Worm (Caenorhabditis elegans) whole organism, L4 larva: Measurements from ENCODE around the gene srx-87.

Experiments used
- D1046.2 ChIP-seq: fragments of 200-800 bp; sonication (Bioruptor generic); IDR thresholded peaks from 2 replicates; pipeline ENCODE4 v1.3.6; 2022; ENCODE audit warnings: missing genetic modification characterization, missing compliant biosample characterization
- F44E2.7 ChIP-seq: fragments of 200-800 bp; sonication (Bioruptor generic); IDR thresholded peaks from 2 replicates; pipeline ENCODE4 v2.1.2; 2022; ENCODE audit warnings: missing genetic modification characterization, missing compliant biosample characterization
- F49E8.2 ChIP-seq: sonication (generic microtip); optimal IDR thresholded peaks from 2 replicates; lab custom pipeline; 2016; ENCODE audit warnings: missing compliant biosample characterization, mild to moderate bottlenecking, missing genetic modification characterization, borderline replicate concordance
- R02D3.7 ChIP-seq: fragments of 150-350 bp; sonication (generic microtip); optimal IDR thresholded peaks from 3 replicates; lab custom pipeline; 2014; ENCODE audit warnings: missing biosample characterization, missing genetic modification characterization
- T20F7.1 ChIP-seq: fragments of 200-800 bp; sonication (Bioruptor generic); optimal IDR thresholded peaks from 2 replicates; lab custom pipeline; 2018; ENCODE audit warnings: mild to moderate bottlenecking, missing genetic modification characterization, missing compliant biosample characterization
- Y75B8A.6 ChIP-seq: fragments of 200-800 bp; sonication (Bioruptor generic); IDR thresholded peaks from 2 replicates; pipeline ENCODE4 v1.3.6; 2022; ENCODE audit warnings: missing genetic modification reagents, missing genetic modification characterization, missing compliant biosample characterization
- ZK337.2 ChIP-seq: fragments of 200-800 bp; sonication (Bioruptor generic); IDR thresholded peaks from 2 replicates; pipeline ENCODE4 v1.3.6; 2022; ENCODE audit warnings: missing genetic modification reagents, missing genetic modification characterization, missing compliant biosample characterization
- aha-1 ChIP-seq: fragments of 150-350 bp; peaks from one replicate; lab custom pipeline; 2014; ENCODE audit warnings: missing biosample characterization, missing genetic modification characterization
- ama-1 ChIP-seq: fragments of 150-350 bp; optimal IDR thresholded peaks from 2 replicates; lab custom pipeline; 2014; ENCODE audit warnings: inconsistent platforms, mixed read lengths
- ctbp-1 ChIP-seq: fragments of 200-800 bp; sonication (Bioruptor generic); IDR thresholded peaks from 2 replicates; pipeline ENCODE4 v1.3.6; 2022; ENCODE audit warnings: missing genetic modification reagents, missing genetic modification characterization, missing compliant biosample characterization
- daf-16 ChIP-seq, 3 experiments: sonication (generic microtip); optimal IDR thresholded peaks; 2 replicates each; lab custom pipeline; 2016 to 2017; ENCODE audit warnings: missing genetic modification characterization in 3 of 3, missing genetic modification reagents in 3 of 3, mild to moderate bottlenecking in 2 of 3, missing compliant biosample characterization in 2 of 3, missing biosample characterization in 1 of 3, moderate library complexity in 1 of 3
- daf-19 ChIP-seq: fragments of 200-800 bp; sonication (Bioruptor generic); conservative IDR thresholded peaks from 2 replicates; pipeline ENCODE4 v1.3.6; 2022; ENCODE audit warnings: missing genetic modification characterization, missing compliant biosample characterization
- dmd-6 ChIP-seq: fragments of 200-800 bp; sonication (Bioruptor generic); IDR thresholded peaks from 2 replicates; pipeline ENCODE4 v1.3.6; 2022; ENCODE audit warnings: missing genetic modification reagents, missing genetic modification characterization, missing compliant biosample characterization
- dpl-1 ChIP-seq: fragments of 150-350 bp; optimal IDR thresholded peaks from 2 replicates; lab custom pipeline; 2014; ENCODE audit warnings: missing biosample characterization, missing genetic modification reagents, missing genetic modification characterization
- dve-1 ChIP-seq: sonication (generic microtip); optimal IDR thresholded peaks from 2 replicates; lab custom pipeline; 2017; ENCODE audit warnings: antibody characterized with exemption, mild to moderate bottlenecking, missing genetic modification characterization, missing compliant biosample characterization; ENCODE audit not compliant: insufficient read depth
- fos-1 ChIP-seq: fragments of 150-350 bp; optimal IDR thresholded peaks from 2 replicates; lab custom pipeline; 2014; ENCODE audit warnings: missing biosample characterization, missing genetic modification characterization
- hlh-11 ChIP-seq: fragments of 200-800 bp; sonication (Bioruptor generic); optimal IDR thresholded peaks from 2 replicates; lab custom pipeline; 2018; ENCODE audit warnings: mild to moderate bottlenecking, missing genetic modification characterization, missing compliant biosample characterization
- hlh-30 ChIP-seq: sonication (generic microtip); optimal IDR thresholded peaks from 2 replicates; lab custom pipeline; 2017; ENCODE audit warnings: antibody characterized with exemption, mild to moderate bottlenecking, missing genetic modification characterization, missing compliant biosample characterization; ENCODE audit not compliant: insufficient read depth
- hmg-1.1 ChIP-seq: fragments of 200-800 bp; sonication (Bioruptor generic); IDR thresholded peaks from 2 replicates; pipeline ENCODE4 v1.3.6; 2022; ENCODE audit warnings: missing genetic modification reagents, missing genetic modification characterization, missing compliant biosample characterization
- lin-1 ChIP-seq: fragments of 200-800 bp; sonication (Bioruptor generic); IDR thresholded peaks from 2 replicates; pipeline ENCODE4 v1.3.6; 2022; ENCODE audit warnings: missing genetic modification reagents, missing genetic modification characterization, missing compliant biosample characterization
- lsy-2 ChIP-seq, 2 experiments: fragments of 150-350 bp in 1 of 2; sonication (generic microtip) in 1 of 2; optimal IDR thresholded peaks; 2 replicates each; lab custom pipeline; 2014 to 2017; ENCODE audit warnings: missing biosample characterization in 2 of 2, missing genetic modification characterization in 2 of 2
- madf-9 ChIP-seq: fragments of 200-800 bp; sonication (Bioruptor generic); conservative IDR thresholded peaks from 2 replicates; pipeline ENCODE4 v1.3.6; 2022; ENCODE audit warnings: missing genetic modification reagents, missing genetic modification characterization, missing compliant biosample characterization
- mdl-1 ChIP-seq, 2 experiments: fragments of 150-350 bp in 1 of 2; sonication (generic microtip) in 1 of 2; optimal IDR thresholded peaks; 2 replicates each; lab custom pipeline; 2014 to 2017; ENCODE audit warnings: missing biosample characterization in 2 of 2, missing genetic modification characterization in 2 of 2
- mdt-29 ChIP-seq: fragments of 200-800 bp; sonication (Bioruptor generic); IDR thresholded peaks from 2 replicates; pipeline ENCODE4 v1.3.6; 2022; ENCODE audit warnings: missing genetic modification reagents, missing genetic modification characterization, missing compliant biosample characterization
- mep-1 ChIP-seq: fragments of 150-350 bp; sonication (generic microtip); optimal IDR thresholded peaks from 3 replicates; lab custom pipeline; 2014; ENCODE audit warnings: missing biosample characterization, missing genetic modification characterization
- mes-2 ChIP-seq: sonication (generic microtip); optimal IDR thresholded peaks from 2 replicates; lab custom pipeline; 2016; ENCODE audit warnings: missing genotype, mild to moderate bottlenecking, missing genetic modification characterization, missing compliant biosample characterization; ENCODE audit not compliant: poor library complexity, severe bottlenecking
- mxl-3 ChIP-seq: fragments of 200-800 bp; sonication (Bioruptor generic); optimal IDR thresholded peaks from 2 replicates; lab custom pipeline; 2018; ENCODE audit warnings: mild to moderate bottlenecking, missing genetic modification characterization, missing compliant biosample characterization
- nhr-11 ChIP-seq: fragments of 150-350 bp; optimal IDR thresholded peaks from 2 replicates; lab custom pipeline; 2014; ENCODE audit warnings: missing biosample characterization, missing genetic modification characterization
- nhr-25 ChIP-seq: sonication (generic microtip); optimal IDR thresholded peaks from 2 replicates; lab custom pipeline; 2017; ENCODE audit warnings: missing genetic modification characterization, mild to moderate bottlenecking, missing compliant biosample characterization, antibody characterized with exemption, moderate library complexity, borderline replicate concordance; ENCODE audit not compliant: insufficient read depth
- nhr-28 ChIP-seq: fragments of 150-350 bp; optimal IDR thresholded peaks from 2 replicates; lab custom pipeline; 2014; ENCODE audit warnings: missing biosample characterization, missing genetic modification characterization
- nhr-48 ChIP-seq: sonication (generic microtip); optimal IDR thresholded peaks from 2 replicates; lab custom pipeline; 2016; ENCODE audit warnings: mild to moderate bottlenecking, missing genetic modification characterization, missing compliant biosample characterization
- nhr-6 ChIP-seq: fragments of 150-350 bp; optimal IDR thresholded peaks from 2 replicates; lab custom pipeline; 2014; ENCODE audit warnings: missing biosample characterization, missing genetic modification characterization
- php-3 ChIP-seq: fragments of 200-800 bp; sonication (Bioruptor generic); IDR thresholded peaks from 2 replicates; pipeline ENCODE4 v1.3.6; 2022; ENCODE audit warnings: missing genetic modification reagents, missing genetic modification characterization, missing compliant biosample characterization
- pqm-1 ChIP-seq: sonication (generic microtip); optimal IDR thresholded peaks from 2 replicates; lab custom pipeline; 2017; ENCODE audit warnings: missing biosample characterization, missing genetic modification characterization
- rbr-2 ChIP-seq: sonication (generic microtip); optimal IDR thresholded peaks from 2 replicates; lab custom pipeline; 2016; ENCODE audit warnings: missing genotype, missing genetic modification characterization, missing compliant biosample characterization
- spr-3 ChIP-seq: fragments of 200-800 bp; sonication (Bioruptor generic); optimal IDR thresholded peaks from 2 replicates; lab custom pipeline; 2018; ENCODE audit warnings: mild to moderate bottlenecking, missing genetic modification characterization, missing compliant biosample characterization
- tag-97 ChIP-seq: fragments of 200-800 bp; sonication (Bioruptor generic); IDR thresholded peaks from 2 replicates; pipeline ENCODE4 v1.3.6; 2022; ENCODE audit warnings: missing genetic modification characterization, missing compliant biosample characterization
- unc-62 ChIP-seq, 3 experiments: fragments of 150-350 bp in 1 of 3; sonication (generic microtip); optimal IDR thresholded peaks in 2 of 3; peaks in 1 of 3; 1 replicate in 1 of 3; 2 replicates in 2 of 3; lab custom pipeline; 2014 to 2017; ENCODE audit warnings: missing biosample characterization in 3 of 3, missing genetic modification characterization in 3 of 3, missing genetic modification reagents in 3 of 3, missing genotype in 1 of 3
- zag-1 ChIP-seq: fragments of 150-350 bp; optimal IDR thresholded peaks from 2 replicates; lab custom pipeline; 2014; ENCODE audit warnings: missing biosample characterization, missing genetic modification characterization
- zip-2 ChIP-seq: fragments of 150-350 bp; optimal IDR thresholded peaks from 2 replicates; lab custom pipeline; 2014; ENCODE audit warnings: missing biosample characterization, missing genetic modification characterization
- ztf-7 ChIP-seq: fragments of 150-350 bp; optimal IDR thresholded peaks from 2 replicates; lab custom pipeline; 2014; ENCODE audit warnings: missing biosample characterization, missing genetic modification characterization

Gene srx-87

ce11 chrV:11546795-11547194 is 17.9 kb upstream of the srx-87 start, which contains the start of gene F38B7.11:
Gene F38B7.11 (plus strand): TSS chrV:11547095.
- no peak for TF ChIP-seq ctbp-1 (GFP tag; lab: Robert Waterston, UW)
- TF ChIP-seq hlh-30 (tag; lab: Kevin White, UChicago) = no peak
- TF ChIP-seq F49E8.2 (tag; lab: Kevin White, UChicago) = no peak
- no peak for TF ChIP-seq dpl-1 (GFP tag; lab: Kevin White, UChicago)
- no peak for TF ChIP-seq lin-1
- no peak for TF ChIP-seq Y75B8A.6
- TF ChIP-seq tag-97 (GFP tag; lab: Robert Waterston, UW) = no peak
- no peak for TF ChIP-seq mdt-29
- TF ChIP-seq spr-3 (GFP tag; lab: Kevin White, UChicago) = no peak
- TF ChIP-seq nhr-25 = no peak
- no peak for TF ChIP-seq madf-9 (GFP tag; lab: Robert Waterston, UW)
- TF ChIP-seq aha-1 = no peak
- TF ChIP-seq F44E2.7 (GFP tag; lab: Robert Waterston, UW) = no peak
- TF ChIP-seq ztf-7 (tag; lab: Kevin White, UChicago) = no peak
- TF ChIP-seq zip-2 (tag; lab: Kevin White, UChicago) = no peak
- no peak for TF ChIP-seq nhr-28 (tag; lab: Kevin White, UChicago)
- TF ChIP-seq nhr-6 = no peak

ce11 chrV:11548914-11549406 is 15.7 kb upstream of the srx-87 start, which contains the start of the genes F38B7.17 and F38B7.3:
Gene F38B7.17 (minus strand): TSS chrV:11548964.
Gene F38B7.3 (plus strand): TSS chrV:11549107.
- TF ChIP-seq fos-1 (tag; lab: Kevin White, UChicago) = no peak
- peak; percentile 85 for TF ChIP-seq hlh-11 (tag; lab: Kevin White, UChicago)
- peak; percentile 66 for TF ChIP-seq pqm-1 (tag; lab: Kevin White, UChicago)
- peak; percentile 46 for TF ChIP-seq mes-2 (tag; lab: Kevin White, UChicago)
- TF ChIP-seq dve-1 (tag; lab: Kevin White, UChicago) = peak; percentile 83
- TF ChIP-seq ZK337.2 (GFP tag; lab: Robert Waterston, UW) = no peak
- no peak for TF ChIP-seq daf-19 (GFP tag; lab: Robert Waterston, UW)
- TF ChIP-seq rbr-2 (tag; lab: Kevin White, UChicago) = peak; percentile 61
- peak; percentile 73 for TF ChIP-seq nhr-28 (tag; lab: Kevin White, UChicago)
- TF ChIP-seq unc-62 (GFP tag; optimal IDR thresholded peaks at IDR 0.05 in 1 of 2; lab: Kevin White, UChicago) = peak in 1 of 2 experiments; percentile 52
- no peak for TF ChIP-seq unc-62 (tag; optimal IDR thresholded peaks at IDR 0.05; lab: Kevin White, UChicago)
- TF ChIP-seq mep-1 (tag; lab: Kevin White, UChicago) = peak; percentile 48
- no peak for TF ChIP-seq php-3
- TF ChIP-seq R02D3.7 (tag; lab: Kevin White, UChicago) = no peak
- TF ChIP-seq hlh-30 (tag; lab: Kevin White, UChicago) = peak; percentile 93
- peak; percentile 66 to 91 for TF ChIP-seq mdl-1 (tag; optimal IDR thresholded peaks at IDR 0.05; lab: Kevin White, UChicago)
- 0 out of 2 replicates have a peak, but pooled peaks have one; percentile 44 for TF ChIP-seq ctbp-1 (GFP tag; lab: Robert Waterston, UW)
- peak; percentile 17 for TF ChIP-seq nhr-48 (tag; lab: Kevin White, UChicago)
- peak; percentile 55 for TF ChIP-seq dmd-6
- TF ChIP-seq lsy-2 (tag; optimal IDR thresholded peaks at IDR 0.05; lab: Kevin White, UChicago) = peak in 1 of 2 experiments; percentile 61
- peak; percentile 27 for TF ChIP-seq dpl-1 (GFP tag; lab: Kevin White, UChicago)
- no peak for TF ChIP-seq F44E2.7 (GFP tag; lab: Robert Waterston, UW)
- peak; percentile 39 for TF ChIP-seq T20F7.1 (GFP tag; lab: Kevin White, UChicago)
- no peak for TF ChIP-seq D1046.2 (GFP tag; lab: Robert Waterston, UW)
- peak; percentile 27 for TF ChIP-seq nhr-6
- TF ChIP-seq mxl-3 (GFP tag; lab: Kevin White, UChicago) = peak; percentile 63
- peak; percentile 60 for TF ChIP-seq nhr-11 (tag; lab: Kevin White, UChicago)
- TF ChIP-seq hmg-1.1 (GFP tag; lab: Robert Waterston, UW) = peak; percentile 41; the same call in 1 of the 2 replicates
- TF ChIP-seq nhr-25 = peak; percentile 63
- no peak for TF ChIP-seq daf-16 (GFP tag; optimal IDR thresholded peaks at IDR 0.05; lab: Kevin White, UChicago)
- peak; percentile 85 for TF ChIP-seq daf-16 (tag; optimal IDR thresholded peaks at IDR 0.05; lab: Kevin White, UChicago)
- peak; percentile 26 for TF ChIP-seq ama-1
- TF ChIP-seq zag-1 = no peak
- peak; percentile 7 for TF ChIP-seq ztf-7 (tag; lab: Kevin White, UChicago)
